Worm (Caenorhabditis elegans) whole organism, late embryonic: ENCODE measurements around the gene dsh-2.

Source experiments
- C08G9.2 ChIP-seq: sonication (generic microtip); optimal IDR thresholded peaks from 2 replicates; lab custom pipeline; 2016; ENCODE audit warnings: mild to moderate bottlenecking, missing genetic modification characterization, moderate library complexity, missing compliant biosample characterization
- F13H6.1 ChIP-seq: sonication (generic microtip); optimal IDR thresholded peaks from 2 replicates; lab custom pipeline; 2016; ENCODE audit warnings: missing genetic modification characterization, missing compliant biosample characterization
- K09A11.1 ChIP-seq: sonication (generic microtip); optimal IDR thresholded peaks from 2 replicates; lab custom pipeline; 2017; ENCODE audit warnings: antibody characterized with exemption, mild to moderate bottlenecking, missing genetic modification characterization, missing compliant biosample characterization; ENCODE audit not compliant: insufficient read depth
- Y22D7AL.16 ChIP-seq: sonication (generic microtip); optimal IDR thresholded peaks from 2 replicates; lab custom pipeline; 2016; ENCODE audit warnings: missing genetic modification characterization, missing compliant biosample characterization
- ahr-1 ChIP-seq: sonication (generic microtip); optimal IDR thresholded peaks from 2 replicates; lab custom pipeline; 2016; ENCODE audit warnings: missing genetic modification characterization, missing compliant biosample characterization
- ama-1 ChIP-seq: fragments of 150-350 bp; optimal IDR thresholded peaks from 2 replicates; lab custom pipeline; 2014
- ceh-18 ChIP-seq: sonication (generic microtip); optimal IDR thresholded peaks from 2 replicates; lab custom pipeline; 2016; ENCODE audit warnings: missing genetic modification characterization, missing compliant biosample characterization
- ceh-19 ChIP-seq: fragments of 200-800 bp; sonication (Bioruptor generic); optimal IDR thresholded peaks from 2 replicates; lab custom pipeline; 2018; ENCODE audit warnings: mild to moderate bottlenecking, missing genetic modification characterization, missing compliant biosample characterization
- ceh-2 ChIP-seq: sonication (generic microtip); optimal IDR thresholded peaks from 2 replicates; lab custom pipeline; 2016; ENCODE audit warnings: missing genotype, missing genetic modification characterization, missing compliant biosample characterization
- ceh-30 ChIP-seq: fragments of 150-350 bp; optimal IDR thresholded peaks from 2 replicates; lab custom pipeline; 2014; ENCODE audit warnings: missing biosample characterization, missing genetic modification characterization
- ceh-31 ChIP-seq: sonication (generic microtip); optimal IDR thresholded peaks from 2 replicates; lab custom pipeline; 2016; ENCODE audit warnings: missing genetic modification characterization, missing compliant biosample characterization
- ceh-34 ChIP-seq: sonication (generic microtip); optimal IDR thresholded peaks from 2 replicates; lab custom pipeline; 2016; ENCODE audit warnings: mild to moderate bottlenecking, missing genetic modification characterization, missing compliant biosample characterization
- ceh-48 ChIP-seq: sonication (generic microtip); optimal IDR thresholded peaks from 2 replicates; lab custom pipeline; 2016; ENCODE audit warnings: missing genetic modification characterization, inconsistent platforms, missing compliant biosample characterization
- ceh-9 ChIP-seq: sonication (generic microtip); optimal IDR thresholded peaks from 2 replicates; lab custom pipeline; 2016; ENCODE audit warnings: mild to moderate bottlenecking, missing genetic modification characterization, inconsistent platforms, missing compliant biosample characterization
- dve-1 ChIP-seq: sonication (generic microtip); optimal IDR thresholded peaks from 2 replicates; lab custom pipeline; 2017; ENCODE audit warnings: antibody characterized with exemption, mild to moderate bottlenecking, missing genetic modification characterization, missing compliant biosample characterization
- elt-2 ChIP-seq: sonication (generic microtip); optimal IDR thresholded peaks from 2 replicates; lab custom pipeline; 2016; ENCODE audit warnings: missing genetic modification reagents, missing genetic modification characterization, missing compliant biosample characterization
- ets-4 ChIP-seq: sonication (generic microtip); optimal IDR thresholded peaks from 2 replicates; lab custom pipeline; 2016; ENCODE audit warnings: missing genetic modification characterization, missing compliant biosample characterization
- eyg-1 ChIP-seq: sonication (generic microtip); optimal IDR thresholded peaks from 2 replicates; lab custom pipeline; 2016; ENCODE audit warnings: missing genotype, missing genetic modification characterization, missing compliant biosample characterization
- fax-1 ChIP-seq: sonication (generic microtip); optimal IDR thresholded peaks from 2 replicates; lab custom pipeline; 2016; ENCODE audit warnings: missing genotype, missing genetic modification characterization, missing compliant biosample characterization
- hlh-13 ChIP-seq: fragments of 200-800 bp; sonication (Bioruptor generic); optimal IDR thresholded peaks from 2 replicates; lab custom pipeline; 2018; ENCODE audit warnings: mild to moderate bottlenecking, missing genetic modification characterization, missing compliant biosample characterization
- hlh-30 ChIP-seq: sonication (generic microtip); optimal IDR thresholded peaks from 2 replicates; lab custom pipeline; 2017; ENCODE audit warnings: antibody characterized with exemption, missing genetic modification characterization, missing compliant biosample characterization; ENCODE audit not compliant: insufficient read depth
- hlh-8 ChIP-seq: sonication (generic microtip); optimal IDR thresholded peaks from 2 replicates; lab custom pipeline; 2016; ENCODE audit warnings: missing genotype, missing genetic modification characterization, missing compliant biosample characterization
- lim-6 ChIP-seq: sonication (generic microtip); optimal IDR thresholded peaks from 2 replicates; lab custom pipeline; 2016; ENCODE audit warnings: missing genetic modification characterization, missing compliant biosample characterization
- lin-11 ChIP-seq: fragments of 200-800 bp; sonication (Bioruptor generic); optimal IDR thresholded peaks from 2 replicates; lab custom pipeline; 2018; ENCODE audit warnings: mild to moderate bottlenecking, missing genetic modification characterization, missing compliant biosample characterization
- madf-2 ChIP-seq: sonication (generic microtip); optimal IDR thresholded peaks from 2 replicates; lab custom pipeline; 2017; ENCODE audit warnings: missing genetic modification characterization, missing compliant biosample characterization
- nfya-1 ChIP-seq: sonication (generic microtip); optimal IDR thresholded peaks from 2 replicates; lab custom pipeline; 2017; ENCODE audit warnings: missing genetic modification characterization, mild to moderate bottlenecking, missing compliant biosample characterization, antibody characterized with exemption, moderate library complexity
- nhr-11 ChIP-seq: fragments of 150-350 bp; optimal IDR thresholded peaks from 2 replicates; lab custom pipeline; 2014; ENCODE audit warnings: missing biosample characterization, missing genetic modification characterization
- odd-2 ChIP-seq: sonication (generic microtip); optimal IDR thresholded peaks from 2 replicates; lab custom pipeline; 2017; ENCODE audit warnings: antibody characterized with exemption, mild to moderate bottlenecking, missing genetic modification characterization, missing compliant biosample characterization
- pax-1 ChIP-seq: fragments of 150-350 bp; optimal IDR thresholded peaks from 2 replicates; lab custom pipeline; 2014; ENCODE audit warnings: missing biosample characterization, missing genetic modification characterization
- pha-2 ChIP-seq: sonication (generic microtip); optimal IDR thresholded peaks from 2 replicates; lab custom pipeline; 2017; ENCODE audit warnings: mild to moderate bottlenecking, missing genetic modification characterization, missing compliant biosample characterization
- pqm-1 ChIP-seq: sonication (generic microtip); optimal IDR thresholded peaks from 2 replicates; lab custom pipeline; 2016; ENCODE audit warnings: missing genetic modification characterization, missing compliant biosample characterization
- pros-1 ChIP-seq: fragments of 150-350 bp; optimal IDR thresholded peaks from 2 replicates; lab custom pipeline; 2014; ENCODE audit warnings: missing biosample characterization, missing genetic modification reagents, missing genetic modification characterization
- ref-2 ChIP-seq: sonication (generic microtip); optimal IDR thresholded peaks from 2 replicates; lab custom pipeline; 2016; ENCODE audit warnings: missing genetic modification characterization, missing compliant biosample characterization
- rnt-1 ChIP-seq: sonication (generic microtip); optimal IDR thresholded peaks from 2 replicates; lab custom pipeline; 2016; ENCODE audit warnings: missing genetic modification characterization, missing compliant biosample characterization
- sdc-2 ChIP-seq: sonication (generic microtip); optimal IDR thresholded peaks from 2 replicates; lab custom pipeline; 2016; ENCODE audit warnings: missing genotype, missing genetic modification characterization, missing compliant biosample characterization
- sox-4 ChIP-seq: sonication (generic microtip); optimal IDR thresholded peaks from 2 replicates; lab custom pipeline; 2017; ENCODE audit warnings: mild to moderate bottlenecking, missing genetic modification characterization, inconsistent platforms, missing compliant biosample characterization
- tbx-2 ChIP-seq: sonication (generic microtip); optimal IDR thresholded peaks from 2 replicates; lab custom pipeline; 2016; ENCODE audit warnings: missing genetic modification characterization, missing compliant biosample characterization
- ttx-3 ChIP-seq: sonication (generic microtip); optimal IDR thresholded peaks from 2 replicates; lab custom pipeline; 2016; ENCODE audit warnings: missing genetic modification reagents, missing genetic modification characterization, missing compliant biosample characterization
- unc-3 ChIP-seq, 2 experiments: fragments of 200-800 bp in 1 of 2; sonication (Bioruptor generic) in 1 of 2; sonication (generic microtip) in 1 of 2; conservative IDR thresholded peaks in 1 of 2; optimal IDR thresholded peaks in 1 of 2; 2 replicates each; pipeline versions ENCODE4 v1.3.6 to Lab custom; 2016 to 2022; ENCODE audit warnings: missing compliant biosample characterization in 2 of 2, missing genetic modification characterization in 2 of 2, missing genetic modification reagents in 1 of 2
- unc-42 ChIP-seq: sonication (generic microtip); optimal IDR thresholded peaks from 2 replicates; lab custom pipeline; 2016; ENCODE audit warnings: missing genotype, missing genetic modification characterization, missing compliant biosample characterization
- unc-55 ChIP-seq: sonication (generic microtip); optimal IDR thresholded peaks from 2 replicates; lab custom pipeline; 2017; ENCODE audit warnings: missing biosample characterization, missing genetic modification reagents, missing genetic modification characterization
- unc-86 ChIP-seq: sonication (generic microtip); optimal IDR thresholded peaks from 2 replicates; lab custom pipeline; 2016; ENCODE audit warnings: missing genetic modification characterization, missing compliant biosample characterization
- zip-5 ChIP-seq: sonication (generic microtip); optimal IDR thresholded peaks from 2 replicates; lab custom pipeline; 2016; ENCODE audit warnings: missing genetic modification characterization, missing compliant biosample characterization
- ztf-16 ChIP-seq: sonication (generic microtip); optimal IDR thresholded peaks from 2 replicates; lab custom pipeline; 2017; ENCODE audit warnings: missing genetic modification characterization, missing compliant biosample characterization

Gene dsh-2

ce11 chrII:5056254-5056653 is 24.7 kb downstream of the dsh-2 start:
- TF ChIP-seq ttx-3 (tag; lab: Kevin White, UChicago) (no peak), pqm-1 (tag; lab: Kevin White, UChicago) (no peak), elt-2 (no peak), ceh-2 (tag; lab: Kevin White, UChicago) (no peak), pha-2 (tag; lab: Kevin White, UChicago) (no peak), sdc-2 (tag; lab: Kevin White, UChicago) (no peak)

- TF ChIP-seq rnt-1 (tag; lab: Kevin White, UChicago) = peak; percentile 73
- TF ChIP-seq odd-2 = no peak
- TF ChIP-seq dve-1 (tag; lab: Kevin White, UChicago) = peak; percentile 82
- no peak for TF ChIP-seq ama-1 (lab: Kevin White, UChicago)
- TF ChIP-seq ceh-48 (tag; lab: Kevin White, UChicago) = peak; percentile 97
- no peak for TF ChIP-seq ahr-1
- TF ChIP-seq ceh-19 = peak; percentile 20
- TF ChIP-seq Y22D7AL.16 = no peak
- no peak for TF ChIP-seq hlh-13 (GFP tag; lab: Kevin White, UChicago)
- no peak for TF ChIP-seq eyg-1 (tag; lab: Kevin White, UChicago)
- TF ChIP-seq F13H6.1 = no peak
- peak; percentile 70 for TF ChIP-seq tbx-2 (tag; lab: Kevin White, UChicago)
- TF ChIP-seq ceh-34 (tag; lab: Kevin White, UChicago) = peak; percentile 51
- TF ChIP-seq lim-6 (tag; lab: Kevin White, UChicago) = no peak
- peak; percentile 34 for TF ChIP-seq sdc-2 (tag; lab: Kevin White, UChicago)
- peak; percentile 54 for TF ChIP-seq C08G9.2 (tag; lab: Kevin White, UChicago)
- peak; percentile 36 for TF ChIP-seq pqm-1 (tag; lab: Kevin White, UChicago)
- peak; percentile 66 for TF ChIP-seq ceh-30 (tag; lab: Kevin White, UChicago)
- TF ChIP-seq unc-55 = peak; percentile 71
- TF ChIP-seq ceh-18 (tag; lab: Kevin White, UChicago) = peak; percentile 86
- TF ChIP-seq elt-2 = peak; percentile 99
- no peak for TF ChIP-seq ceh-9 (tag; lab: Kevin White, UChicago)
- TF ChIP-seq fax-1 (tag; lab: Kevin White, UChicago) = peak; percentile 22
- no peak for TF ChIP-seq lin-11
- no peak for TF ChIP-seq unc-3 (GFP tag; conservative IDR thresholded peaks at IDR 0.05; lab: Robert Waterston, UW)
- no peak for TF ChIP-seq unc-3 (tag; optimal IDR thresholded peaks at IDR 0.05; lab: Kevin White, UChicago)
- peak; percentile 50 for TF ChIP-seq madf-2 (tag; lab: Kevin White, UChicago)
- peak; percentile 73 for TF ChIP-seq pros-1
- TF ChIP-seq ets-4 (tag; lab: Kevin White, UChicago) = peak; percentile 50
- peak; percentile 87 for TF ChIP-seq ceh-31 (tag; lab: Kevin White, UChicago)
- peak; percentile 3 for TF ChIP-seq zip-5 (tag; lab: Kevin White, UChicago)
- no peak for TF ChIP-seq nhr-11
- peak; percentile 97 for TF ChIP-seq nfya-1
- peak; percentile 71 for TF ChIP-seq ref-2 (tag; lab: Kevin White, UChicago)
- TF ChIP-seq hlh-30 (tag; lab: Kevin White, UChicago) = peak; percentile 71
- peak; percentile 68 for TF ChIP-seq pax-1 (tag; lab: Kevin White, UChicago)
- TF ChIP-seq unc-42 (tag; lab: Kevin White, UChicago) = peak; percentile 82
- TF ChIP-seq ceh-2 (tag; lab: Kevin White, UChicago) = peak; percentile 16
- peak; percentile 31 for TF ChIP-seq hlh-8 (tag; lab: Kevin White, UChicago)
- TF ChIP-seq sox-4 (tag; lab: Kevin White, UChicago) = peak; percentile 35
- TF ChIP-seq ztf-16 = peak; percentile 33
- peak; percentile 61 for TF ChIP-seq unc-86 (tag; lab: Kevin White, UChicago)
- peak; percentile 4 for TF ChIP-seq K09A11.1 (tag; lab: Kevin White, UChicago)
These were observed 25.8 kb downstream of the dsh-2 start, which contains the start of the genes ify-1 and rpl-22 for ce11 chrII:5055129-5055666. Gene ify-1, minus strand, starts transcription at chrII:5055179. Gene rpl-22, plus strand, starts transcription at chrII:5055616.
